Worm (Caenorhabditis elegans): Measurements from ENCODE around the gene unc-96.

DNA sequence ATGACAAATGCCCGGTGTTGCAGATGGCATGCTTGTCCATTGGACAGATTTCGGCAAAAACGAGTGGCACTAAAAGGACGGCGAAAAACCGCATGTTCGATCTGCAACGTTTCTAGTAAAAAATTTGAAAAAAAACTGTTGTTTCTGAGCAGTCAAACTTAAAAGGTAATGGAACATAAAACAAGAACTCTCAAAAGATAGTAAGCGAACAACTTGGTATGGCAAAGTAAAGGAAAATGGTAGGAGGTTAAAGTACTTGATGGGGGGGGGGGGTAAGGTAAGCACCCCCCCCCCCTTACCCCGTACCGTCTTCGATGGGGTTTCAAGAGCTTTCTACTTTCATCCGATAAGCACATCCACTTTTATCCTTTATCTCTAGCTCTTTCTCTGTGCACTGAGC is 12.7 kb downstream of the unc-96 start, which contains the start of gene F13C5.5:
- TF ChIP-seq ama-1 (optimal IDR thresholded peaks at IDR 0.05) (no peak), nfya-1 (tag; optimal IDR thresholded peaks at IDR 0.05) (no peak), fkh-6 (tag; optimal IDR thresholded peaks at IDR 0.05) (no peak), npax-4 (tag; optimal IDR thresholded peaks at IDR 0.05) (no peak), ceh-31 (tag; optimal IDR thresholded peaks at IDR 0.05) (no peak), madf-2 (tag; optimal IDR thresholded peaks at IDR 0.05) (no peak), nhr-232 (tag; optimal IDR thresholded peaks at IDR 0.05) (no peak), lim-6 (tag; optimal IDR thresholded peaks at IDR 0.05) (no peak), pha-4 (tag; optimal IDR thresholded peaks at IDR 0.05) (no peak), hlh-15 (tag; optimal IDR thresholded peaks at IDR 0.05) (no peak), syd-9 (tag; optimal IDR thresholded peaks at IDR 0.05) (no peak), fkh-10 (GFP tag; optimal IDR thresholded peaks at IDR 0.05) (no peak), pag-3 (tag; optimal IDR thresholded peaks at IDR 0.05; ENCODE audit: borderline replicate concordance) (no peak), sox-2 (GFP tag; IDR thresholded peaks at IDR 0.05) (no peak)
